Worm (Caenorhabditis elegans) whole organism, mixed stage, embryonic: ENCODE measurements around the gene nhr-142.
A peak's percentile ranks its signal among the peaks of the same experiment; 100 is the strongest.
"Not testable (repeated sequence)": the region's sequence is repeated elsewhere in the genome, so short reads cannot be mapped to it uniquely, and the experiment has no call there.

ENCODE experiments used
- M03D4.4 ChIP-seq: sonication (generic microtip); optimal IDR thresholded peaks from 2 replicates; lab custom pipeline; 2017; ENCODE audit warnings: mild to moderate bottlenecking, missing genetic modification characterization, missing compliant biosample characterization
- bed-3 ChIP-seq: fragments of 200-800 bp; sonication (Bioruptor generic); optimal IDR thresholded peaks from 3 replicates; lab custom pipeline; 2018; ENCODE audit warnings: mild to moderate bottlenecking, missing genetic modification characterization, moderate library complexity, missing compliant biosample characterization
- blmp-1 ChIP-seq: fragments of 150-350 bp; optimal IDR thresholded peaks from 2 replicates; lab custom pipeline; 2014; ENCODE audit warnings: missing biosample characterization, missing genetic modification characterization
- ceh-39 ChIP-seq: fragments of 150-350 bp; optimal IDR thresholded peaks from 2 replicates; lab custom pipeline; 2014; ENCODE audit warnings: missing biosample characterization, missing genetic modification characterization
- ceh-43 ChIP-seq: fragments of 200-800 bp; sonication (Bioruptor generic); optimal IDR thresholded peaks from 2 replicates; lab custom pipeline; 2018; ENCODE audit warnings: mild to moderate bottlenecking, missing genetic modification characterization, moderate library complexity, missing compliant biosample characterization
- ceh-83 ChIP-seq: fragments of 200-800 bp; sonication (Bioruptor generic); optimal IDR thresholded peaks from 2 replicates; lab custom pipeline; 2018; ENCODE audit warnings: mild to moderate bottlenecking, missing genetic modification characterization, missing compliant biosample characterization
- ces-1 ChIP-seq: fragments of 150-350 bp; optimal IDR thresholded peaks from 2 replicates; lab custom pipeline; 2014; ENCODE audit warnings: missing biosample characterization, missing genetic modification reagents, missing genetic modification characterization
- cnd-1 ChIP-seq: fragments of 200-800 bp; sonication (Bioruptor generic); optimal IDR thresholded peaks from 2 replicates; lab custom pipeline; 2018; ENCODE audit warnings: mild to moderate bottlenecking, missing genetic modification characterization, missing compliant biosample characterization
- drap-1 ChIP-seq: fragments of 200-800 bp; sonication (Bioruptor generic); optimal IDR thresholded peaks from 3 replicates; lab custom pipeline; 2018; ENCODE audit warnings: mild to moderate bottlenecking, missing genetic modification characterization, missing compliant biosample characterization
- elt-1 ChIP-seq: sonication (generic microtip); optimal IDR thresholded peaks from 2 replicates; lab custom pipeline; 2017; ENCODE audit warnings: missing genetic modification characterization, mild to moderate bottlenecking, missing compliant biosample characterization, antibody characterized with exemption, moderate library complexity, borderline replicate concordance; ENCODE audit not compliant: insufficient read depth
- elt-3 ChIP-seq: fragments of 150-350 bp; optimal IDR thresholded peaks from 2 replicates; lab custom pipeline; 2014; ENCODE audit warnings: missing biosample characterization, missing genetic modification characterization
- flh-1 ChIP-seq: fragments of 200-800 bp; sonication (Bioruptor generic); optimal IDR thresholded peaks from 2 replicates; lab custom pipeline; 2018; ENCODE audit warnings: mild to moderate bottlenecking, missing genetic modification characterization, moderate library complexity, missing compliant biosample characterization
- ham-2 ChIP-seq: fragments of 200-800 bp; sonication (Bioruptor generic); optimal IDR thresholded peaks from 2 replicates; lab custom pipeline; 2018; ENCODE audit warnings: mild to moderate bottlenecking, missing genetic modification characterization, missing compliant biosample characterization
- hlh-1 ChIP-seq: fragments of 150-350 bp; optimal IDR thresholded peaks from 2 replicates; lab custom pipeline; 2014; ENCODE audit warnings: missing biosample characterization, missing genetic modification reagents, missing genetic modification characterization
- lin-13 ChIP-seq: fragments of 150-350 bp; optimal IDR thresholded peaks from 2 replicates; lab custom pipeline; 2014; ENCODE audit warnings: missing biosample characterization, missing genetic modification characterization
- lin-32 ChIP-seq: fragments of 200-800 bp; sonication (Bioruptor generic); optimal IDR thresholded peaks from 2 replicates; lab custom pipeline; 2018; ENCODE audit warnings: mild to moderate bottlenecking, missing genetic modification characterization, missing compliant biosample characterization
- lsy-2 ChIP-seq: fragments of 150-350 bp; optimal IDR thresholded peaks from 2 replicates; lab custom pipeline; 2014; ENCODE audit warnings: missing biosample characterization, missing genetic modification characterization
- mab-5 ChIP-seq: fragments of 150-350 bp; optimal IDR thresholded peaks from 2 replicates; lab custom pipeline; 2014; ENCODE audit warnings: missing biosample characterization, missing genetic modification characterization
- mls-2 ChIP-seq: sonication (generic microtip); optimal IDR thresholded peaks from 2 replicates; lab custom pipeline; 2016; ENCODE audit warnings: mild to moderate bottlenecking, missing genetic modification characterization, moderate library complexity, missing compliant biosample characterization
- nhr-12 ChIP-seq: fragments of 150-350 bp; optimal IDR thresholded peaks from 2 replicates; lab custom pipeline; 2014; ENCODE audit warnings: missing biosample characterization, missing genetic modification characterization
- nhr-2 ChIP-seq: fragments of 150-350 bp; optimal IDR thresholded peaks from 2 replicates; lab custom pipeline; 2014; ENCODE audit warnings: missing biosample characterization, missing genetic modification characterization
- nhr-28 ChIP-seq: fragments of 150-350 bp; optimal IDR thresholded peaks from 2 replicates; lab custom pipeline; 2014; ENCODE audit warnings: missing biosample characterization, missing genetic modification characterization
- nhr-76 ChIP-seq: sonication (generic microtip); optimal IDR thresholded peaks from 2 replicates; lab custom pipeline; 2017; ENCODE audit warnings: missing biosample characterization, missing genetic modification characterization
- pha-4 ChIP-seq: fragments of 150-350 bp; optimal IDR thresholded peaks from 2 replicates; lab custom pipeline; 2018; ENCODE audit warnings: missing biosample characterization, missing genetic modification reagents, missing genetic modification characterization
- sem-2 ChIP-seq: fragments of 200-800 bp; sonication (Bioruptor generic); optimal IDR thresholded peaks from 2 replicates; lab custom pipeline; 2018; ENCODE audit warnings: mild to moderate bottlenecking, missing genetic modification characterization, missing compliant biosample characterization
- snpc-4 ChIP-seq: fragments of 150-350 bp; optimal IDR thresholded peaks from 2 replicates; lab custom pipeline; 2014; ENCODE audit warnings: missing biosample characterization, missing genetic modification characterization
- sptf-1 ChIP-seq: sonication (generic microtip); optimal IDR thresholded peaks from 2 replicates; lab custom pipeline; 2017; ENCODE audit warnings: mild to moderate bottlenecking, missing genetic modification characterization, moderate library complexity, missing compliant biosample characterization
- tbx-8 ChIP-seq: fragments of 200-800 bp; sonication (Bioruptor generic); optimal IDR thresholded peaks from 2 replicates; lab custom pipeline; 2018; ENCODE audit warnings: mild to moderate bottlenecking, missing genetic modification characterization, moderate library complexity, missing compliant biosample characterization
- unc-120 ChIP-seq: sonication (generic microtip); optimal IDR thresholded peaks from 2 replicates; lab custom pipeline; 2017; ENCODE audit warnings: missing genetic modification characterization, missing compliant biosample characterization; ENCODE audit not compliant: poor library complexity, severe bottlenecking
- unc-39 ChIP-seq: fragments of 150-350 bp; optimal IDR thresholded peaks from 2 replicates; lab custom pipeline; 2014; ENCODE audit warnings: missing biosample characterization, missing genetic modification characterization
- unc-62 ChIP-seq: fragments of 150-350 bp; optimal IDR thresholded peaks from 2 replicates; lab custom pipeline; 2014; ENCODE audit warnings: missing biosample characterization, missing genetic modification reagents, missing genetic modification characterization
- zip-8 ChIP-seq: fragments of 150-350 bp; optimal IDR thresholded peaks from 2 replicates; lab custom pipeline; 2014; ENCODE audit warnings: missing biosample characterization, missing genetic modification characterization
- ztf-11 ChIP-seq: fragments of 150-350 bp; optimal IDR thresholded peaks from 2 replicates; lab custom pipeline; 2014; ENCODE audit warnings: missing biosample characterization, missing genetic modification characterization

The nhr-142 gene

ce11 chrV:5756193-5756592 is 34.2 kb downstream of the nhr-142 start, which contains the start of gene C53A3.3:
C53A3.3 (plus strand) TSS chrV:5756493.
- no peak for TF ChIP-seq bed-3
- TF ChIP-seq hlh-1: no peak
- TF ChIP-seq unc-120 (tag; lab: Kevin White, UChicago): no peak

ce11 chrV:5755203-5755693 is 35.1 kb downstream of the nhr-142 start, which contains the start of gene K09H11.11:
K09H11.11 (minus strand) TSS chrV:5755253.
- not testable (repeated sequence) for TF ChIP-seq drap-1; lin-32 (GFP tag; lab: Kevin White, UChicago); elt-1 (tag; lab: Kevin White, UChicago)

ce11 chrV:5753432-5753831 is 36.9 kb downstream of the nhr-142 start, which contains the start of gene pgph-1:
pgph-1 (minus strand) TSS chrV:5753532.
- TF ChIP-seq mab-5 (tag; lab: Kevin White, UChicago) (no peak), nhr-76 (no peak), pha-4 (tag; lab: Kevin White, UChicago) (no peak), unc-39 (tag; lab: Kevin White, UChicago) (no peak), lsy-2 (tag; lab: Kevin White, UChicago) (no peak), sem-2 (GFP tag; lab: Kevin White, UChicago) (no peak), bed-3 (no peak), ceh-83 (no peak), mls-2 (tag; lab: Kevin White, UChicago) (no peak), tbx-8 (GFP tag; lab: Kevin White, UChicago) (no peak), flh-1 (no peak), elt-1 (tag; lab: Kevin White, UChicago) (no peak), nhr-12 (tag; lab: Kevin White, UChicago) (no peak), M03D4.4 (tag; lab: Kevin White, UChicago) (no peak), ztf-11 (tag; lab: Kevin White, UChicago) (no peak), blmp-1 (no peak), lin-13 (no peak)

ce11 chrV:5747519-5747918 is 42.8 kb downstream of the nhr-142 start, which contains the start of gene acds-10:
acds-10 (plus strand) TSS chrV:5747819.
- TF ChIP-seq elt-3 (tag; lab: Kevin White, UChicago) (no peak), mls-2 (tag; lab: Kevin White, UChicago) (no peak), cnd-1 (no peak), sptf-1 (tag; lab: Kevin White, UChicago) (no peak), nhr-2 (tag; lab: Kevin White, UChicago) (no peak), zip-8 (tag; lab: Kevin White, UChicago) (no peak), elt-1 (tag; lab: Kevin White, UChicago) (no peak), nhr-28 (no peak), blmp-1 (no peak), snpc-4 (tag; lab: Kevin White, UChicago) (no peak), drap-1 (no peak), ham-2 (GFP tag; lab: Kevin White, UChicago) (no peak), unc-120 (tag; lab: Kevin White, UChicago) (no peak), tbx-8 (GFP tag; lab: Kevin White, UChicago) (no peak), mab-5 (tag; lab: Kevin White, UChicago) (no peak)

- TF ChIP-seq ces-1 (GFP tag; lab: Kevin White, UChicago) (peak; percentile 60), snpc-4 (tag; lab: Kevin White, UChicago) (no peak)
These were observed 44.1 kb downstream of the nhr-142 start for ce11 chrV:5746237-5746636.

- TF ChIP-seq snpc-4 (tag; lab: Kevin White, UChicago) (no peak), M03D4.4 (tag; lab: Kevin White, UChicago) (no peak), tbx-8 (GFP tag; lab: Kevin White, UChicago) (no peak), drap-1 (no peak), unc-120 (tag; lab: Kevin White, UChicago) (no peak), mab-5 (tag; lab: Kevin White, UChicago) (no peak), nhr-2 (tag; lab: Kevin White, UChicago) (no peak), elt-1 (tag; lab: Kevin White, UChicago) (no peak), ceh-39 (no peak), unc-62 (no peak), pha-4 (tag; lab: Kevin White, UChicago) (no peak), nhr-76 (no peak), lin-32 (GFP tag; lab: Kevin White, UChicago) (no peak), ceh-43 (GFP tag; lab: Kevin White, UChicago) (no peak), unc-39 (tag; lab: Kevin White, UChicago) (no peak)
- TF ChIP-seq, all 35 proteins: peak for 0
These were observed 49.1 kb downstream of the nhr-142 start for ce11 chrV:5741237-5741636.
